Fruit fly (Drosophila melanogaster) whole organism, embryonic: ENCODE measurements around the gene ThrRS.
A peak's percentile ranks its signal among the peaks of the same experiment; 100 is the strongest.

Experiments
- Bdp1 ChIP-seq: fragments of 200-800 bp; sonication (Bioruptor generic); optimal IDR thresholded peaks from 3 replicates; lab custom pipeline; 2016; ENCODE audit warnings: missing biosample characterization, missing genetic modification characterization
- Bgb ChIP-seq: fragments of 200-800 bp; sonication (Bioruptor generic); IDR thresholded peaks from 2 replicates; pipeline ENCODE4 v1.3.6; 2022; ENCODE audit warnings: missing biosample characterization, missing genetic modification characterization; ENCODE audit not compliant: partially characterized antibody
- CG11247 ChIP-seq: fragments of 200-800 bp; sonication (Bioruptor generic); IDR thresholded peaks from 2 replicates; pipeline ENCODE4 v1.3.6; 2022; ENCODE audit warnings: missing biosample characterization, missing genetic modification characterization
- CG11560 ChIP-seq: fragments of 200-800 bp; sonication (Bioruptor generic); IDR thresholded peaks from 3 replicates; pipeline ENCODE4 v1.3.6; 2022; ENCODE audit warnings: missing biosample characterization, missing genetic modification characterization
- CG12071 ChIP-seq: fragments of 200-800 bp; sonication (Bioruptor generic); optimal IDR thresholded peaks from 3 replicates; lab custom pipeline; 2018; ENCODE audit warnings: missing biosample characterization, mild to moderate bottlenecking, missing genetic modification characterization
- CG12744 ChIP-seq: fragments of 200-800 bp; sonication (Bioruptor generic); optimal IDR thresholded peaks from 2 replicates; lab custom pipeline; 2016; ENCODE audit warnings: missing biosample characterization, missing genetic modification characterization
- CG13624 ChIP-seq: fragments of 200-800 bp; sonication (Bioruptor generic); optimal IDR thresholded peaks from 2 replicates; lab custom pipeline; 2016; ENCODE audit warnings: missing biosample characterization, missing genetic modification characterization
- CG14667 ChIP-seq: fragments of 200-800 bp; sonication (Bioruptor generic); IDR thresholded peaks from 2 replicates; pipeline ENCODE4 v1.3.6; 2022; ENCODE audit warnings: missing biosample characterization, missing genetic modification characterization
- CG15073 ChIP-seq: fragments of 200-800 bp; sonication (Bioruptor generic); optimal IDR thresholded peaks from 2 replicates; lab custom pipeline; 2016; ENCODE audit warnings: missing biosample characterization, missing genetic modification characterization
- CG15479 ChIP-seq: fragments of 200-800 bp; sonication (Bioruptor generic); optimal IDR thresholded peaks from 3 replicates; lab custom pipeline; 2019; ENCODE audit warnings: missing biosample characterization, mild to moderate bottlenecking, missing genetic modification characterization, moderate library complexity
- CG17568 ChIP-seq: fragments of 200-800 bp; sonication (Bioruptor generic); optimal IDR thresholded peaks from 2 replicates; lab custom pipeline; 2018; ENCODE audit warnings: missing biosample characterization, mild to moderate bottlenecking, missing genetic modification characterization, moderate library complexity
- CG17802 ChIP-seq: fragments of 200-800 bp; sonication (Bioruptor generic); optimal IDR thresholded peaks from 2 replicates; lab custom pipeline; 2018; ENCODE audit warnings: missing biosample characterization, mild to moderate bottlenecking, missing genetic modification characterization, moderate library complexity
- CG2678 ChIP-seq: fragments of 200-800 bp; sonication (Bioruptor generic); optimal IDR thresholded peaks from 3 replicates; lab custom pipeline; 2019; ENCODE audit warnings: missing biosample characterization, mild to moderate bottlenecking, missing genetic modification characterization, moderate library complexity
- CG2889 ChIP-seq: fragments of 200-800 bp; sonication (Bioruptor generic); IDR thresholded peaks from 3 replicates; pipeline ENCODE4 v1.3.6; 2022; ENCODE audit warnings: missing biosample characterization, missing genetic modification characterization
- CG3065 ChIP-seq: fragments of 200-800 bp; sonication (Bioruptor generic); optimal IDR thresholded peaks from 2 replicates; lab custom pipeline; 2016; ENCODE audit warnings: missing biosample characterization, missing genetic modification characterization
- CG32767 ChIP-seq: fragments of 200-800 bp; sonication (Bioruptor generic); IDR thresholded peaks from 2 replicates; pipeline ENCODE4 v1.3.6; 2022; ENCODE audit warnings: missing biosample characterization, missing genetic modification characterization
- CG34376 ChIP-seq: fragments of 200-800 bp; sonication (Bioruptor generic); optimal IDR thresholded peaks from 2 replicates; lab custom pipeline; 2018; ENCODE audit warnings: missing biosample characterization, mild to moderate bottlenecking, missing genetic modification characterization
- CG4820 ChIP-seq: fragments of 200-800 bp; sonication (Bioruptor generic); optimal IDR thresholded peaks from 3 replicates; lab custom pipeline; 2016; ENCODE audit warnings: missing biosample characterization, missing genetic modification characterization
- CG4854 ChIP-seq: fragments of 200-800 bp; sonication (Bioruptor generic); optimal IDR thresholded peaks from 2 replicates; lab custom pipeline; 2016; ENCODE audit warnings: missing biosample characterization, missing genetic modification characterization, inconsistent platforms
- CG6765 ChIP-seq: fragments of 200-800 bp; sonication (Bioruptor generic); optimal IDR thresholded peaks from 3 replicates; lab custom pipeline; 2017; ENCODE audit warnings: missing biosample characterization, mild to moderate bottlenecking, missing genetic modification characterization
- CG6813 ChIP-seq: fragments of 200-800 bp; sonication (Bioruptor generic); optimal IDR thresholded peaks from 2 replicates; lab custom pipeline; 2017; ENCODE audit warnings: missing biosample characterization, missing genetic modification characterization, mild to moderate bottlenecking, moderate library complexity, missing genetic modification reagents
- CG6854 ChIP-seq: fragments of 200-800 bp; sonication (Bioruptor generic); optimal IDR thresholded peaks from 3 replicates; lab custom pipeline; 2017; ENCODE audit warnings: missing biosample characterization, mild to moderate bottlenecking, missing genetic modification characterization
- CG8478 ChIP-seq: fragments of >200 bp; optimal IDR thresholded peaks from 2 replicates; lab custom pipeline; 2018
- CTCF ChIP-seq: fragments of 200-800 bp; sonication (Bioruptor generic); optimal IDR thresholded peaks from 2 replicates; lab custom pipeline; 2017; ENCODE audit warnings: missing biosample characterization, mild to moderate bottlenecking, missing genetic modification characterization, moderate library complexity
- CoRest ChIP-seq: fragments of 200-800 bp; sonication (Bioruptor generic); optimal IDR thresholded peaks from 3 replicates; lab custom pipeline; 2018; ENCODE audit warnings: missing biosample characterization, mild to moderate bottlenecking, missing genetic modification characterization, moderate library complexity
- Dll ChIP-seq: fragments of 200-800 bp; sonication (Bioruptor generic); IDR thresholded peaks from 4 replicates; pipeline ENCODE4 v1.3.6; 2022; ENCODE audit warnings: missing biosample characterization, missing genetic modification characterization; ENCODE audit not compliant: partially characterized antibody
- HLH54F ChIP-seq: fragments of 200-800 bp; sonication (Bioruptor generic); optimal IDR thresholded peaks from 3 replicates; lab custom pipeline; 2016; ENCODE audit warnings: missing biosample characterization, missing genetic modification characterization
- HLHmδ ChIP-seq: fragments of 200-800 bp; sonication (Bioruptor generic); optimal IDR thresholded peaks from 2 replicates; lab custom pipeline; 2018; ENCODE audit warnings: missing biosample characterization, mild to moderate bottlenecking, missing genetic modification characterization, moderate library complexity
- Lpt ChIP-seq: fragments of >200 bp; optimal IDR thresholded peaks from 2 replicates; lab custom pipeline; 2018; ENCODE audit warnings: missing biosample characterization, missing genetic modification characterization
- MESR4 ChIP-seq: fragments of 200-800 bp; sonication (Bioruptor generic); optimal IDR thresholded peaks from 2 replicates; lab custom pipeline; 2018; ENCODE audit warnings: missing biosample characterization, mild to moderate bottlenecking, missing genetic modification characterization, moderate library complexity
- Myb ChIP-seq: fragments of 200-800 bp; sonication (Bioruptor generic); optimal IDR thresholded peaks from 2 replicates; lab custom pipeline; 2016; ENCODE audit warnings: missing biosample characterization, missing genetic modification characterization
- NFAT ChIP-seq: fragments of 200-800 bp; sonication (Bioruptor generic); IDR thresholded peaks from 2 replicates; pipeline ENCODE4 v1.3.6; 2022; ENCODE audit warnings: missing biosample characterization, missing genetic modification characterization
- Pdp1 ChIP-seq, 2 experiments: fragments of 200-800 bp; sonication (Bioruptor generic); optimal IDR thresholded peaks; 3 replicates each; lab custom pipeline; 2016; ENCODE audit warnings: missing biosample characterization in 2 of 2, missing genetic modification characterization in 2 of 2, mild to moderate bottlenecking in 1 of 2, moderate library complexity in 1 of 2
- Scr ChIP-seq: fragments of 200-800 bp; sonication (Bioruptor generic); IDR thresholded peaks from 2 replicates; pipeline ENCODE4 v1.3.6; 2022; ENCODE audit warnings: missing biosample characterization, missing genetic modification characterization; ENCODE audit not compliant: partially characterized antibody
- Stat92E ChIP-seq, 3 experiments: fragments of >200 bp in 2 of 3; fragments of 200-800 bp in 1 of 3; sonication (Bioruptor generic) in 1 of 3; optimal IDR thresholded peaks; 2 replicates each; lab custom pipeline; 2017 to 2019; ENCODE audit warnings: missing biosample characterization in 3 of 3, missing genetic modification characterization in 3 of 3, mild to moderate bottlenecking in 1 of 3, moderate library complexity in 1 of 3
- ci ChIP-seq: fragments of 200-800 bp; sonication (Bioruptor generic); IDR thresholded peaks from 3 replicates; pipeline ENCODE4 v1.3.6; 2022; ENCODE audit warnings: missing biosample characterization, missing genetic modification characterization
- dpn ChIP-seq, 2 experiments: fragments of 200-800 bp; sonication (Bioruptor generic); optimal IDR thresholded peaks; 3 replicates each; lab custom pipeline; 2016; ENCODE audit warnings: missing biosample characterization in 2 of 2, missing genetic modification characterization in 2 of 2
- dysf ChIP-seq: fragments of 200-800 bp; sonication (Bioruptor generic); IDR thresholded peaks from 3 replicates; pipeline ENCODE4 v1.3.6; 2022; ENCODE audit warnings: missing biosample characterization, missing genetic modification characterization
- ewg ChIP-seq: fragments of 200-800 bp; sonication (Bioruptor generic); optimal IDR thresholded peaks from 3 replicates; lab custom pipeline; 2017; ENCODE audit warnings: mild to moderate bottlenecking, missing biosample characterization, missing genetic modification reagents, missing genetic modification characterization
- gem ChIP-seq: fragments of 200-800 bp; sonication (Bioruptor generic); optimal IDR thresholded peaks from 2 replicates; lab custom pipeline; 2019; ENCODE audit warnings: missing biosample characterization, mild to moderate bottlenecking, missing genetic modification characterization, moderate library complexity
- gsb-n ChIP-seq: fragments of 200-800 bp; sonication (Bioruptor generic); optimal IDR thresholded peaks from 3 replicates; lab custom pipeline; 2018; ENCODE audit warnings: missing biosample characterization, mild to moderate bottlenecking, missing genetic modification characterization
- hkb ChIP-seq, 2 experiments: fragments of 200-800 bp in 1 of 2; fragments of >200 bp in 1 of 2; sonication (Bioruptor generic) in 1 of 2; IDR thresholded peaks in 1 of 2; optimal IDR thresholded peaks in 1 of 2; 2 replicates each; pipeline versions ENCODE4 v1.3.6 to Lab custom; 2017 to 2022; ENCODE audit warnings: missing biosample characterization in 1 of 2, missing genetic modification characterization in 1 of 2
- lilli ChIP-seq: fragments of 200-800 bp; sonication (Bioruptor generic); optimal IDR thresholded peaks from 3 replicates; lab custom pipeline; 2016; ENCODE audit warnings: missing biosample characterization, missing genetic modification characterization
- sens ChIP-seq: fragments of 200-800 bp; sonication (Bioruptor generic); peaks from one replicate; lab custom pipeline; 2016; ENCODE audit warnings: missing biosample characterization, missing genetic modification characterization
- tgo ChIP-seq: fragments of 200-800 bp; sonication (Bioruptor generic); IDR thresholded peaks from 3 replicates; pipeline ENCODE4 v1.3.6; 2022; ENCODE audit warnings: missing biosample characterization, missing genetic modification characterization
- unpg ChIP-seq: fragments of 200-800 bp; sonication (Bioruptor generic); optimal IDR thresholded peaks from 3 replicates; lab custom pipeline; 2018; ENCODE audit warnings: missing biosample characterization, mild to moderate bottlenecking, missing genetic modification characterization, moderate library complexity
- usp ChIP-seq: fragments of >200 bp; optimal IDR thresholded peaks from 2 replicates; lab custom pipeline; 2017; ENCODE audit warnings: missing biosample characterization, missing genetic modification characterization
- wdn ChIP-seq: fragments of 200-800 bp; sonication (Bioruptor generic); IDR thresholded peaks from 2 replicates; pipeline ENCODE4 v1.3.6; 2022; ENCODE audit warnings: missing biosample characterization, missing genetic modification characterization
- wor ChIP-seq: fragments of 200-800 bp; sonication (Bioruptor generic); IDR thresholded peaks from 2 replicates; pipeline ENCODE4 v1.3.6; 2022; ENCODE audit warnings: missing biosample characterization, missing genetic modification characterization
- z ChIP-seq: fragments of 200-800 bp; sonication (Bioruptor generic); IDR thresholded peaks from 3 replicates; pipeline ENCODE4 v1.3.6; 2022; ENCODE audit warnings: missing biosample characterization, missing genetic modification characterization

The ThrRS gene

dm6 chr2L:12063035-12063434, 40.5 kb upstream of the ThrRS start, which contains the start of gene Rab3-GAP (continued):
- TF ChIP-seq HLH54F (GFP tag; lab: Kevin White, UChicago) (no peak), CG34376 (GFP tag; lab: Kevin White, UChicago) (no peak), Dll (GFP tag; lab: Robert Waterston, UW) (peak; percentile 76), wdn (no peak), tgo (GFP tag; lab: Robert Waterston, UW) (peak; percentile 38; the same call in 1 of the 3 replicates), Pdp1 (GFP tag; optimal IDR thresholded peaks at IDR 0.05; lab: Kevin White, UChicago) (peak in 1 of 2 experiments; percentile 37), CTCF (GFP tag; lab: Kevin White, UChicago) (no peak), ci (GFP tag; lab: Robert Waterston, UW) (peak; percentile 44; the same call in 1 of the 3 replicates), sens (GFP tag; lab: Kevin White, UChicago) (peak; percentile 87), NFAT (GFP tag; lab: Robert Waterston, UW) (no peak), CG14667 (no peak), Scr (GFP tag; lab: Robert Waterston, UW) (peak; percentile 48), HLHmδ (GFP tag; lab: Kevin White, UChicago) (no peak), gsb-n (tag; lab: Kevin White, UChicago) (no peak), CG13624 (GFP tag; lab: Kevin White, UChicago) (peak; percentile 1), CG12071 (GFP tag; lab: Kevin White, UChicago) (no peak), CG11560 (tag; lab: Robert Waterston, UW) (no peak), MESR4 (peak; percentile 50), lilli (GFP tag; lab: Kevin White, UChicago) (peak; percentile 37)

- peak; percentile 75 for TF ChIP-seq gem (tag; lab: Kevin White, UChicago)
- no peak for TF ChIP-seq Myb (GFP tag; lab: Kevin White, UChicago)
- TF ChIP-seq Bdp1 (GFP tag; lab: Kevin White, UChicago): no peak
- no peak for TF ChIP-seq CG15073 (GFP tag; lab: Kevin White, UChicago)
- TF ChIP-seq CG4820 (GFP tag; lab: Kevin White, UChicago): no peak
- TF ChIP-seq CG6854 (GFP tag; lab: Kevin White, UChicago): no peak
- TF ChIP-seq usp: no peak
- TF ChIP-seq CG3065 (GFP tag; lab: Kevin White, UChicago): no peak
- TF ChIP-seq unpg (GFP tag; lab: Kevin White, UChicago): peak; percentile 47
- TF ChIP-seq ewg (GFP tag; lab: Kevin White, UChicago): peak; percentile 10
- TF ChIP-seq Bgb (GFP tag; lab: Robert Waterston, UW): no peak
- TF ChIP-seq wor (GFP tag; lab: Robert Waterston, UW): no peak
- no peak for TF ChIP-seq CG17802 (tag; lab: Kevin White, UChicago)
- TF ChIP-seq CG12744 (GFP tag; lab: Kevin White, UChicago): no peak
- TF ChIP-seq CG32767 (GFP tag; lab: Robert Waterston, UW): no peak
- TF ChIP-seq CG8478 (lab: Kevin White, UChicago): no peak
- TF ChIP-seq hkb (optimal IDR thresholded peaks at IDR 0.05; lab: Kevin White, UChicago): no peak
- no peak for TF ChIP-seq hkb (GFP tag; IDR thresholded peaks at IDR 0.05; lab: Robert Waterston, UW)
- no peak for TF ChIP-seq CG2678
- no peak for TF ChIP-seq CG15479
- no peak for TF ChIP-seq Lpt (GFP tag; lab: Kevin White, UChicago)
- TF ChIP-seq dysf: no peak
- TF ChIP-seq CG6765 (GFP tag; lab: Kevin White, UChicago): no peak
- TF ChIP-seq CG6813 (GFP tag; lab: Kevin White, UChicago): peak; percentile 35
- no peak for TF ChIP-seq dpn (GFP tag; optimal IDR thresholded peaks at IDR 0.05; lab: Kevin White, UChicago)
- TF ChIP-seq z (GFP tag; lab: Robert Waterston, UW): no peak
- TF ChIP-seq CG17568 (GFP tag; lab: Kevin White, UChicago): no peak
- no peak for TF ChIP-seq Stat92E (GFP tag; optimal IDR thresholded peaks at IDR 0.05; lab: Kevin White, UChicago)
- TF ChIP-seq CG4854 (GFP tag; lab: Kevin White, UChicago): no peak
- TF ChIP-seq CG11247 (GFP tag; lab: Robert Waterston, UW): no peak
- no peak for TF ChIP-seq CG2889 (GFP tag; lab: Robert Waterston, UW)
- peak; percentile 48 for TF ChIP-seq CoRest (tag; lab: Kevin White, UChicago)
Measured at dm6 chr2L:12065683-12066386, 37.7 kb upstream of the ThrRS start.
